Worm (Caenorhabditis elegans) whole organism, L3 larva: ENCODE measurements around the gene ubq-1.

Experiments used
- R02D3.7 ChIP-seq: fragments of 150-350 bp; optimal IDR thresholded peaks from 2 replicates; lab custom pipeline; 2014; ENCODE audit warnings: missing biosample characterization, missing genetic modification characterization
- ZK546.5 ChIP-seq: sonication (generic microtip); optimal IDR thresholded peaks from 2 replicates; lab custom pipeline; 2017; ENCODE audit warnings: missing biosample characterization, missing genetic modification characterization
- aly-2 ChIP-seq: fragments of 150-350 bp; optimal IDR thresholded peaks from 2 replicates; lab custom pipeline; 2014; ENCODE audit warnings: missing biosample characterization, missing genetic modification characterization
- ama-1 ChIP-seq: fragments of 150-350 bp; optimal IDR thresholded peaks from 2 replicates; lab custom pipeline; 2018
- ceh-28 ChIP-seq: fragments of 150-350 bp; optimal IDR thresholded peaks from 2 replicates; lab custom pipeline; 2014; ENCODE audit warnings: missing biosample characterization, missing genetic modification reagents, missing genetic modification characterization
- ceh-82 ChIP-seq: fragments of 150-350 bp; optimal IDR thresholded peaks from 2 replicates; lab custom pipeline; 2014; ENCODE audit warnings: missing biosample characterization, missing genetic modification characterization
- ceh-9 ChIP-seq: sonication (generic microtip); optimal IDR thresholded peaks from 2 replicates; lab custom pipeline; 2018; ENCODE audit warnings: missing biosample characterization, missing genetic modification characterization
- daf-12 ChIP-seq: fragments of 150-350 bp; optimal IDR thresholded peaks from 2 replicates; lab custom pipeline; 2014; ENCODE audit warnings: missing biosample characterization, missing genetic modification reagents, missing genetic modification characterization
- egl-27 ChIP-seq: sonication (generic microtip); optimal IDR thresholded peaks from 4 replicates; lab custom pipeline; 2017; ENCODE audit warnings: missing biosample characterization, missing genetic modification reagents, missing genetic modification characterization
- egl-5 ChIP-seq: fragments of 150-350 bp; optimal IDR thresholded peaks from 2 replicates; lab custom pipeline; 2017; ENCODE audit warnings: missing biosample characterization, missing genetic modification reagents, missing genetic modification characterization, inconsistent platforms
- elt-1 ChIP-seq: fragments of 150-350 bp; optimal IDR thresholded peaks from 2 replicates; lab custom pipeline; 2014; ENCODE audit warnings: missing biosample characterization, missing genetic modification characterization
- elt-2 ChIP-seq: sonication (generic microtip); optimal IDR thresholded peaks from 2 replicates; lab custom pipeline; 2016; ENCODE audit warnings: missing genetic modification reagents, mild to moderate bottlenecking, missing genetic modification characterization, missing compliant biosample characterization
- elt-3 ChIP-seq, 3 experiments: fragments of 150-350 bp in 1 of 3; sonication (generic microtip) in 2 of 3; optimal IDR thresholded peaks; 2 replicates in 2 of 3; 4 replicates in 1 of 3; lab custom pipeline; 2014 to 2017; ENCODE audit warnings: missing biosample characterization in 3 of 3, missing genetic modification characterization in 3 of 3
- eor-1 ChIP-seq, 2 experiments: fragments of 150-350 bp; optimal IDR thresholded peaks; 2 replicates each; lab custom pipeline; 2014 to 2018; ENCODE audit warnings: missing biosample characterization in 2 of 2, missing genetic modification characterization in 2 of 2
- jun-1 ChIP-seq: fragments of 150-350 bp; optimal IDR thresholded peaks from 2 replicates; lab custom pipeline; 2014; ENCODE audit warnings: missing biosample characterization, missing genetic modification reagents, missing genetic modification characterization
- lin-39 ChIP-seq: fragments of 150-350 bp; optimal IDR thresholded peaks from 2 replicates; lab custom pipeline; 2018; ENCODE audit warnings: missing biosample characterization, missing genetic modification reagents, missing genetic modification characterization
- nhr-11 ChIP-seq: fragments of 150-350 bp; optimal IDR thresholded peaks from 2 replicates; lab custom pipeline; 2014; ENCODE audit warnings: missing biosample characterization, missing genetic modification characterization
- nhr-12 ChIP-seq: fragments of 150-350 bp; optimal IDR thresholded peaks from 2 replicates; lab custom pipeline; 2014; ENCODE audit warnings: missing biosample characterization, missing genetic modification characterization
- nhr-25 ChIP-seq: sonication (generic microtip); optimal IDR thresholded peaks from 2 replicates; lab custom pipeline; 2017; ENCODE audit warnings: missing biosample characterization, missing genetic modification characterization
- nhr-28 ChIP-seq: fragments of 150-350 bp; optimal IDR thresholded peaks from 2 replicates; lab custom pipeline; 2014; ENCODE audit warnings: missing biosample characterization, missing genetic modification characterization
- nhr-43 ChIP-seq: sonication (generic microtip); optimal IDR thresholded peaks from 2 replicates; lab custom pipeline; 2016; ENCODE audit warnings: mild to moderate bottlenecking, missing genetic modification characterization, missing compliant biosample characterization; ENCODE audit not compliant: poor library complexity, severe bottlenecking
- nhr-67 ChIP-seq: fragments of 150-350 bp; optimal IDR thresholded peaks from 2 replicates; lab custom pipeline; 2014; ENCODE audit warnings: missing biosample characterization, missing genetic modification characterization
- nhr-76 ChIP-seq: fragments of 150-350 bp; sonication (generic microtip); optimal IDR thresholded peaks from 5 replicates; lab custom pipeline; 2014; ENCODE audit warnings: missing biosample characterization, missing genetic modification characterization
- nhr-77 ChIP-seq: fragments of 150-350 bp; optimal IDR thresholded peaks from 2 replicates; lab custom pipeline; 2014; ENCODE audit warnings: missing biosample characterization, missing genetic modification characterization
- pha-4 ChIP-seq: fragments of 150-350 bp; optimal IDR thresholded peaks from 2 replicates; lab custom pipeline; 2014; ENCODE audit warnings: missing biosample characterization, missing genetic modification reagents, missing genetic modification characterization
- pqm-1 ChIP-seq: fragments of 150-350 bp; optimal IDR thresholded peaks from 2 replicates; lab custom pipeline; 2017; ENCODE audit warnings: missing biosample characterization, missing genetic modification characterization, inconsistent platforms
- skn-1 ChIP-seq: fragments of 150-350 bp; optimal IDR thresholded peaks from 2 replicates; lab custom pipeline; 2014; ENCODE audit warnings: missing biosample characterization, missing genetic modification characterization
- tbx-2 ChIP-seq: sonication (generic microtip); optimal IDR thresholded peaks from 2 replicates; lab custom pipeline; 2016; ENCODE audit warnings: mild to moderate bottlenecking, missing genetic modification characterization, missing compliant biosample characterization
- unc-39 ChIP-seq: sonication (generic microtip); optimal IDR thresholded peaks from 4 replicates; lab custom pipeline; 2017; ENCODE audit warnings: missing biosample characterization, missing genetic modification characterization
- ztf-11 ChIP-seq: fragments of 150-350 bp; optimal IDR thresholded peaks from 2 replicates; lab custom pipeline; 2014; ENCODE audit warnings: missing biosample characterization, missing genetic modification characterization

The ubq-1 gene

ce11 chrIII:5975005-5975730 is 35.1 kb downstream of the ubq-1 start, which contains the start of gene mlp-1:
mlp-1 (minus strand) TSS chrIII:5975055.
- TF ChIP-seq egl-27 (tag; lab: Kevin White, UChicago) (no peak), aly-2 (tag; lab: Kevin White, UChicago) (no peak), daf-12 (tag; lab: Kevin White, UChicago) (no peak), ceh-82 (tag; lab: Kevin White, UChicago) (no peak), elt-1 (tag; lab: Kevin White, UChicago) (no peak), jun-1 (tag; lab: Kevin White, UChicago) (no peak)
- TF ChIP-seq, all 47 proteins: peak for 0

ce11 chrIII:5976021-5976420 is 36.0 kb downstream of the ubq-1 start:
- TF ChIP-seq nhr-28 (tag; lab: Kevin White, UChicago) (no peak), R02D3.7 (tag; lab: Kevin White, UChicago) (no peak), skn-1 (tag; lab: Kevin White, UChicago) (no peak), lin-39 (tag; lab: Kevin White, UChicago) (no peak), tbx-2 (tag; lab: Kevin White, UChicago) (no peak), nhr-43 (tag; lab: Kevin White, UChicago) (no peak), ZK546.5 (tag; lab: Kevin White, UChicago) (no peak), nhr-76 (tag; lab: Kevin White, UChicago) (no peak), nhr-11 (no peak), nhr-77 (tag; lab: Kevin White, UChicago) (no peak), nhr-25 (tag; lab: Kevin White, UChicago) (no peak), ztf-11 (tag; lab: Kevin White, UChicago) (no peak), nhr-12 (no peak)

ce11 chrIII:5980274-5980918 is 40.3 kb downstream of the ubq-1 start:
- TF ChIP-seq unc-39 (tag; lab: Kevin White, UChicago) (no peak), elt-2 (tag; lab: Kevin White, UChicago) (peak; percentile 30), ceh-28 (tag; lab: Kevin White, UChicago) (no peak), nhr-12 (no peak), skn-1 (tag; lab: Kevin White, UChicago) (no peak), R02D3.7 (tag; lab: Kevin White, UChicago) (no peak), aly-2 (tag; lab: Kevin White, UChicago) (no peak), ama-1 (lab: Kevin White, UChicago) (no peak), nhr-43 (tag; lab: Kevin White, UChicago) (no peak), pha-4 (peak; percentile 93), elt-3 (tag; optimal IDR thresholded peaks at IDR 0.05; lab: Kevin White, UChicago) (no peak)

- peak; percentile 83 for TF ChIP-seq skn-1 (tag; lab: Kevin White, UChicago)
- peak; percentile 85 for TF ChIP-seq pqm-1 (tag; lab: Kevin White, UChicago)
- TF ChIP-seq elt-2 (tag; lab: Kevin White, UChicago): peak; percentile 88
- TF ChIP-seq egl-5 (tag; lab: Kevin White, UChicago): no peak
- no peak for TF ChIP-seq nhr-11
- no peak for TF ChIP-seq elt-3 (tag; optimal IDR thresholded peaks at IDR 0.05; lab: Kevin White, UChicago)
- peak; percentile 1 for TF ChIP-seq pha-4
- TF ChIP-seq nhr-25 (tag; lab: Kevin White, UChicago): no peak
- peak; percentile 50 for TF ChIP-seq jun-1 (tag; lab: Kevin White, UChicago)
Measured at ce11 chrIII:5981407-5981806, 41.4 kb downstream of the ubq-1 start.

ce11 chrIII:5982026-5982425 is 42.0 kb downstream of the ubq-1 start, which contains the start of gene frm-2:
frm-2 (minus strand) TSS chrIII:5982126.
- TF ChIP-seq nhr-43 (tag; lab: Kevin White, UChicago) (no peak), nhr-67 (tag; lab: Kevin White, UChicago) (no peak), ceh-9 (tag; lab: Kevin White, UChicago) (no peak), aly-2 (tag; lab: Kevin White, UChicago) (no peak), ztf-11 (tag; lab: Kevin White, UChicago) (no peak), eor-1 (tag; optimal IDR thresholded peaks at IDR 0.05; lab: Kevin White, UChicago) (no peak), egl-5 (tag; lab: Kevin White, UChicago) (no peak), elt-3 (tag; optimal IDR thresholded peaks at IDR 0.05; lab: Kevin White, UChicago) (no peak), ceh-82 (tag; lab: Kevin White, UChicago) (no peak)
